Fruit fly (Drosophila melanogaster) whole organism, embryonic: ENCODE data around the gene dally.

Source experiments
- Aef1 ChIP-seq: fragments of 200-800 bp; sonication (Bioruptor generic); IDR thresholded peaks from 3 replicates; pipeline ENCODE4 v1.3.6; 2022; ENCODE audit warnings: missing biosample characterization, missing genetic modification characterization
- Antp ChIP-seq: fragments of 200-800 bp; sonication (Bioruptor generic); optimal IDR thresholded peaks from 3 replicates; lab custom pipeline; 2016; ENCODE audit warnings: missing biosample characterization, missing genetic modification characterization
- Atf-2 ChIP-seq: fragments of 200-800 bp; sonication (Bioruptor generic); optimal IDR thresholded peaks from 2 replicates; lab custom pipeline; 2016; ENCODE audit warnings: missing biosample characterization, missing genetic modification characterization
- Awh ChIP-seq: fragments of 200-800 bp; sonication (Bioruptor generic); IDR thresholded peaks from 2 replicates; pipeline ENCODE4, ENCODE4 v1.3.6; 2022; ENCODE audit warnings: missing biosample characterization, missing genetic modification characterization
- B-H2 ChIP-seq: fragments of 200-800 bp; sonication (Bioruptor generic); optimal IDR thresholded peaks from 2 replicates; lab custom pipeline; 2018; ENCODE audit warnings: missing biosample characterization, mild to moderate bottlenecking, missing genetic modification characterization
- Bgb ChIP-seq: fragments of 200-800 bp; sonication (Bioruptor generic); IDR thresholded peaks from 2 replicates; pipeline ENCODE4 v1.3.6; 2022; ENCODE audit warnings: missing biosample characterization, missing genetic modification characterization; ENCODE audit not compliant: partially characterized antibody
- CG10543 ChIP-seq: fragments of 200-800 bp; sonication (Bioruptor generic); optimal IDR thresholded peaks from 3 replicates; lab custom pipeline; 2017; ENCODE audit warnings: missing biosample characterization, mild to moderate bottlenecking, missing genetic modification characterization, moderate library complexity
- CG11093 ChIP-seq: fragments of 200-800 bp; sonication (Bioruptor generic); IDR thresholded peaks from 3 replicates; pipeline ENCODE4 v1.3.6; 2022; ENCODE audit warnings: missing biosample characterization, missing genetic modification characterization
- CG12769 ChIP-seq: fragments of 200-800 bp; sonication (Bioruptor generic); optimal IDR thresholded peaks from 2 replicates; lab custom pipeline; 2019; ENCODE audit warnings: missing biosample characterization, mild to moderate bottlenecking, missing genetic modification characterization, moderate library complexity
- CG12942 ChIP-seq: fragments of 200-800 bp; sonication (Bioruptor generic); optimal IDR thresholded peaks from 3 replicates; lab custom pipeline; 2016; ENCODE audit warnings: missing biosample characterization, missing genetic modification characterization
- CG13775 ChIP-seq: fragments of 200-800 bp; sonication (Bioruptor generic); optimal IDR thresholded peaks from 3 replicates; lab custom pipeline; 2017; ENCODE audit warnings: missing biosample characterization, mild to moderate bottlenecking, missing genetic modification characterization
- CG14965 ChIP-seq: fragments of 200-800 bp; sonication (Bioruptor generic); optimal IDR thresholded peaks from 2 replicates; lab custom pipeline; 2016; ENCODE audit warnings: missing biosample characterization, missing genetic modification characterization, borderline replicate concordance
- CG1529 ChIP-seq: fragments of 200-800 bp; sonication (Bioruptor generic); optimal IDR thresholded peaks from 3 replicates; lab custom pipeline; 2018; ENCODE audit warnings: missing biosample characterization, missing genetic modification characterization
- CG1602 ChIP-seq: fragments of 200-800 bp; sonication (Bioruptor generic); optimal IDR thresholded peaks from 3 replicates; lab custom pipeline; 2016; ENCODE audit warnings: missing biosample characterization, missing genetic modification characterization
- CG16863 ChIP-seq: fragments of 200-800 bp; sonication (Bioruptor generic); optimal IDR thresholded peaks from 3 replicates; lab custom pipeline; 2016; ENCODE audit warnings: missing biosample characterization, missing genetic modification characterization
- CG17328 ChIP-seq: fragments of 200-800 bp; sonication (Bioruptor generic); IDR thresholded peaks from 2 replicates; pipeline ENCODE4 v1.3.6; 2022; ENCODE audit warnings: missing biosample characterization, missing genetic modification characterization
- CG18011 ChIP-seq: fragments of 200-800 bp; sonication (Bioruptor generic); optimal IDR thresholded peaks from 2 replicates; lab custom pipeline; 2017; ENCODE audit warnings: missing biosample characterization, missing genetic modification characterization, mild to moderate bottlenecking, moderate library complexity, missing genotype
- CG2120 ChIP-seq: fragments of 200-800 bp; sonication (Bioruptor generic); optimal IDR thresholded peaks from 3 replicates; lab custom pipeline; 2016; ENCODE audit warnings: missing biosample characterization, missing genetic modification characterization
- CG3407 ChIP-seq: fragments of 200-800 bp; sonication (Bioruptor generic); optimal IDR thresholded peaks from 2 replicates; lab custom pipeline; 2018; ENCODE audit warnings: missing biosample characterization, mild to moderate bottlenecking, missing genetic modification characterization
- CG4617 ChIP-seq: fragments of 200-800 bp; sonication (Bioruptor generic); optimal IDR thresholded peaks from 3 replicates; lab custom pipeline; 2016; ENCODE audit warnings: missing biosample characterization, missing genetic modification characterization, borderline replicate concordance
- CG4730 ChIP-seq: fragments of 200-800 bp; sonication (Bioruptor generic); IDR thresholded peaks from 2 replicates; pipeline ENCODE4 v1.3.6; 2022; ENCODE audit warnings: missing biosample characterization, missing genetic modification characterization
- CG7745 ChIP-seq: fragments of 200-800 bp; sonication (Bioruptor generic); optimal IDR thresholded peaks from 2 replicates; lab custom pipeline; 2018; ENCODE audit warnings: missing biosample characterization, mild to moderate bottlenecking, missing genetic modification characterization, moderate library complexity
- CG7839 ChIP-seq: fragments of 200-800 bp; sonication (Bioruptor generic); optimal IDR thresholded peaks from 3 replicates; lab custom pipeline; 2018; ENCODE audit warnings: missing biosample characterization, mild to moderate bottlenecking, missing genetic modification characterization, moderate library complexity
- CG7928 ChIP-seq: fragments of 200-800 bp; sonication (Bioruptor generic); optimal IDR thresholded peaks from 2 replicates; lab custom pipeline; 2017; ENCODE audit warnings: missing biosample characterization, mild to moderate bottlenecking, missing genetic modification characterization
- CG8388 ChIP-seq: fragments of 200-800 bp; sonication (Bioruptor generic); optimal IDR thresholded peaks from 2 replicates; lab custom pipeline; 2019; ENCODE audit warnings: missing biosample characterization, mild to moderate bottlenecking, missing genetic modification characterization, moderate library complexity
- CG9437 ChIP-seq: fragments of 200-800 bp; sonication (Bioruptor generic); optimal IDR thresholded peaks from 2 replicates; lab custom pipeline; 2018; ENCODE audit warnings: missing biosample characterization, mild to moderate bottlenecking, missing genetic modification characterization
- D19B ChIP-seq: fragments of 200-800 bp; sonication (Bioruptor generic); optimal IDR thresholded peaks from 2 replicates; lab custom pipeline; 2017; ENCODE audit warnings: missing biosample characterization, mild to moderate bottlenecking, missing genetic modification characterization
- Drgx ChIP-seq: fragments of 200-800 bp; sonication (Bioruptor generic); IDR thresholded peaks from 2 replicates; pipeline ENCODE4 v1.3.6; 2022; ENCODE audit warnings: missing biosample characterization, missing genetic modification characterization
- E2f1 ChIP-seq: fragments of 200-800 bp; sonication (Bioruptor generic); IDR thresholded peaks from 2 replicates; pipeline ENCODE4 v1.3.6; 2022; ENCODE audit warnings: missing biosample characterization, missing genetic modification characterization
- Ets97D ChIP-seq: fragments of 200-800 bp; sonication (Bioruptor generic); optimal IDR thresholded peaks from 3 replicates; lab custom pipeline; 2016; ENCODE audit warnings: missing biosample characterization, missing genetic modification characterization
- H15 ChIP-seq: fragments of 200-800 bp; sonication (Bioruptor generic); IDR thresholded peaks from 3 replicates; pipeline ENCODE4 v1.3.6; 2022; ENCODE audit warnings: missing biosample characterization, missing genetic modification characterization
- NK7.1 ChIP-seq: fragments of 200-800 bp; sonication (Bioruptor generic); optimal IDR thresholded peaks from 3 replicates; lab custom pipeline; 2016; ENCODE audit warnings: missing biosample characterization, missing genetic modification characterization
- Side ChIP-seq: fragments of 200-800 bp; sonication (Bioruptor generic); optimal IDR thresholded peaks from 2 replicates; lab custom pipeline; 2016; ENCODE audit warnings: missing biosample characterization, missing genetic modification characterization
- br ChIP-seq: fragments of >200 bp; optimal IDR thresholded peaks from 2 replicates; lab custom pipeline; 2017
- cad ChIP-seq: fragments of >200 bp; optimal IDR thresholded peaks from 2 replicates; lab custom pipeline; 2017; ENCODE audit warnings: missing biosample characterization, missing genetic modification characterization
- chn ChIP-seq: fragments of 200-800 bp; sonication (Bioruptor generic); optimal IDR thresholded peaks from 2 replicates; lab custom pipeline; 2016; ENCODE audit warnings: missing biosample characterization, missing genetic modification characterization
- grau ChIP-seq: fragments of 200-800 bp; optimal IDR thresholded peaks from 3 replicates; lab custom pipeline; 2019; ENCODE audit warnings: missing biosample characterization, mild to moderate bottlenecking, missing genetic modification characterization, moderate library complexity
- gt ChIP-seq: fragments of 200-800 bp; sonication (Bioruptor generic); IDR thresholded peaks from 2 replicates; pipeline ENCODE4 v1.3.6; 2022; ENCODE audit warnings: missing biosample characterization, missing genetic modification characterization
- ham ChIP-seq: fragments of 200-800 bp; sonication (Bioruptor generic); IDR thresholded peaks from 2 replicates; pipeline ENCODE4 v1.3.6; 2022; ENCODE audit warnings: missing biosample characterization, missing genetic modification characterization
- lilli ChIP-seq: fragments of 200-800 bp; sonication (Bioruptor generic); optimal IDR thresholded peaks from 3 replicates; lab custom pipeline; 2016; ENCODE audit warnings: missing biosample characterization, missing genetic modification characterization
- lola ChIP-seq, 3 experiments: fragments of >200 bp in 2 of 3; fragments of 200-800 bp in 1 of 3; sonication (Bioruptor generic) in 1 of 3; optimal IDR thresholded peaks; 2 replicates each; lab custom pipeline; 2017 to 2019; ENCODE audit warnings: missing biosample characterization in 3 of 3, missing genetic modification characterization in 3 of 3, mild to moderate bottlenecking in 1 of 3, moderate library complexity in 1 of 3
- maf-S ChIP-seq: fragments of 200-800 bp; sonication (Bioruptor generic); optimal IDR thresholded peaks from 2 replicates; lab custom pipeline; 2016; ENCODE audit warnings: missing biosample characterization, missing genetic modification characterization
- mam ChIP-seq: fragments of 200-800 bp; sonication (Bioruptor generic); optimal IDR thresholded peaks from 3 replicates; lab custom pipeline; 2016; ENCODE audit warnings: missing biosample characterization, missing genetic modification characterization
- org-1 ChIP-seq: fragments of 200-800 bp; sonication (Bioruptor generic); optimal IDR thresholded peaks from 2 replicates; lab custom pipeline; 2017; ENCODE audit warnings: missing biosample characterization, missing genetic modification characterization
- otp ChIP-seq: fragments of 200-800 bp; sonication (Bioruptor generic); IDR thresholded peaks from 3 replicates; pipeline ENCODE4, ENCODE4 v1.3.6; 2022; ENCODE audit warnings: missing biosample characterization, missing genetic modification characterization
- sima ChIP-seq: fragments of 200-800 bp; sonication (Bioruptor generic); optimal IDR thresholded peaks from 2 replicates; lab custom pipeline; 2016; ENCODE audit warnings: missing biosample characterization, missing genetic modification characterization
- stwl ChIP-seq: fragments of 200-800 bp; sonication (Bioruptor generic); optimal IDR thresholded peaks from 3 replicates; lab custom pipeline; 2018; ENCODE audit warnings: missing biosample characterization, mild to moderate bottlenecking, missing genetic modification characterization, moderate library complexity
- tap ChIP-seq: fragments of 200-800 bp; optimal IDR thresholded peaks from 3 replicates; lab custom pipeline; 2019; ENCODE audit warnings: missing biosample characterization, mild to moderate bottlenecking, missing genetic modification characterization, moderate library complexity
- tin ChIP-seq: fragments of 200-800 bp; sonication (Bioruptor generic); optimal IDR thresholded peaks from 3 replicates; lab custom pipeline; 2016; ENCODE audit warnings: missing biosample characterization, missing genetic modification characterization
- ttk ChIP-seq: fragments of 200-800 bp; sonication (Bioruptor generic); IDR thresholded peaks from 2 replicates; pipeline ENCODE4 v2.1.2; 2022; ENCODE audit warnings: missing biosample characterization, missing genetic modification characterization
- vnd ChIP-seq: fragments of 200-800 bp; sonication (Bioruptor generic); IDR thresholded peaks from 3 replicates; pipeline ENCODE4 v1.3.6; 2022; ENCODE audit warnings: missing biosample characterization, missing genetic modification characterization; ENCODE audit not compliant: partially characterized antibody
- zen2 ChIP-seq: fragments of 200-800 bp; sonication (Bioruptor generic); IDR thresholded peaks from 3 replicates; pipeline ENCODE4 v1.3.6; 2022; ENCODE audit warnings: missing biosample characterization, missing genetic modification characterization; ENCODE audit not compliant: partially characterized antibody

Gene dally

DNA sequence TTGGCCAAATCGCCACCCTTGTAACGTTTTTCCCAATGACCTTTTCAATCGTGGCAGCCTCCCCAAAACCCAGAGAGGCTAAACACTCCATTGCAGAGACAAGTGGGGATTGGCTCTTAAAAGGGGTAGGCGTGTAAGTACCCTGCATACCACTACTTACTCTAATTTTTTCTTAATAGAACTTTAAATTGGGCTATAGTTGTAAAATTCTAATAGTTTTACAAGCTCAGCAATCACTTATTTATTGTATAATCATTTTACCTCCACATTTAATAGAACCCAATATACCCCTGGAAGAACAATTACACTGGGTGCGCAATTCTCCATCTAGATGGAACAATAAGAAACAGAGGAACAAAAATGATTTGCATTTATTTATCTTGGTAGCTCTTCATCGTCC is 14.5 kb downstream of the dally start (continued):
- no peak for TF ChIP-seq CG10543 (GFP tag; lab: Kevin White, UChicago)
- no peak for TF ChIP-seq CG4617 (GFP tag; lab: Kevin White, UChicago)
- TF ChIP-seq ttk (GFP tag; lab: Robert Waterston, UW), result peak; percentile 79
- peak; percentile 80 for TF ChIP-seq CG17328 (GFP tag; lab: Robert Waterston, UW)
- no peak for TF ChIP-seq ham (GFP tag; lab: Robert Waterston, UW)
- no peak for TF ChIP-seq B-H2 (GFP tag; lab: Kevin White, UChicago)
- peak; percentile 28; the same call in 1 of the 3 replicates for TF ChIP-seq CG11093 (GFP tag; lab: Robert Waterston, UW)
- peak; percentile 47 for TF ChIP-seq CG13775 (GFP tag; lab: Kevin White, UChicago)
- peak; percentile 25 for TF ChIP-seq NK7.1 (GFP tag; lab: Kevin White, UChicago)
- TF ChIP-seq lola (GFP tag; optimal IDR thresholded peaks at IDR 0.05; lab: Kevin White, UChicago), result peak in 1 of 3 experiments; percentile 63
- TF ChIP-seq CG1602, result peak; percentile 52
- no peak for TF ChIP-seq CG14965 (GFP tag; lab: Kevin White, UChicago)
- TF ChIP-seq CG2120 (GFP tag; lab: Kevin White, UChicago), result peak; percentile 86
- no peak for TF ChIP-seq CG7745 (tag; lab: Kevin White, UChicago)
- peak; percentile 25 for TF ChIP-seq CG18011 (GFP tag; lab: Kevin White, UChicago)
- peak; percentile 72 for TF ChIP-seq Aef1 (GFP tag; lab: Robert Waterston, UW)
- TF ChIP-seq cad (GFP tag; lab: Kevin White, UChicago), result no peak
- peak; percentile 75 for TF ChIP-seq tap
- peak; percentile 88 for TF ChIP-seq CG12769
- peak; percentile 74 for TF ChIP-seq CG4730
- TF ChIP-seq tin, result peak; percentile 55
- TF ChIP-seq E2f1, result peak; percentile 74
- TF ChIP-seq D19B (GFP tag; lab: Kevin White, UChicago), result peak; percentile 94
- peak; percentile 62 for TF ChIP-seq Antp (GFP tag; lab: Kevin White, UChicago)
- TF ChIP-seq H15 (GFP tag; lab: Robert Waterston, UW), result peak; percentile 70
- TF ChIP-seq grau, result peak; percentile 78
- TF ChIP-seq zen2 (GFP tag; lab: Robert Waterston, UW), result no peak
- TF ChIP-seq Atf-2, result peak; percentile 54
- peak; percentile 86 for TF ChIP-seq CG7839 (tag; lab: Kevin White, UChicago)
- peak; percentile 78 for TF ChIP-seq Awh (GFP tag; lab: Robert Waterston, UW)
- TF ChIP-seq Drgx, result peak; percentile 38; the same call in 1 of the 2 replicates
- TF ChIP-seq stwl (tag; lab: Kevin White, UChicago), result no peak
- TF ChIP-seq mam (GFP tag; lab: Kevin White, UChicago), result peak; percentile 74
- TF ChIP-seq CG1529 (GFP tag; lab: Kevin White, UChicago), result peak; percentile 46
- peak; percentile 76 for TF ChIP-seq lilli (GFP tag; lab: Kevin White, UChicago)
- no peak for TF ChIP-seq gt (GFP tag; lab: Robert Waterston, UW)
- peak; percentile 14 for TF ChIP-seq CG12942 (GFP tag; lab: Kevin White, UChicago)
- TF ChIP-seq CG3407 (GFP tag; lab: Kevin White, UChicago), result no peak
- no peak for TF ChIP-seq CG7928 (GFP tag; lab: Kevin White, UChicago)
- peak; percentile 8 for TF ChIP-seq Ets97D (GFP tag; lab: Kevin White, UChicago)
- TF ChIP-seq CG8388 (GFP tag; lab: Kevin White, UChicago), result peak; percentile 65
- peak; percentile 58 for TF ChIP-seq chn
- no peak for TF ChIP-seq vnd (GFP tag; lab: Robert Waterston, UW)
- peak; percentile 26 for TF ChIP-seq CG9437
- peak; percentile 72 for TF ChIP-seq org-1
- TF ChIP-seq Bgb (GFP tag; lab: Robert Waterston, UW), result no peak
- peak; percentile 60; the same call in 1 of the 3 replicates for TF ChIP-seq otp
- TF ChIP-seq maf-S (GFP tag; lab: Kevin White, UChicago), result peak; percentile 47
- peak; percentile 56 for TF ChIP-seq CG16863 (GFP tag; lab: Kevin White, UChicago)
- no peak for TF ChIP-seq br
- peak; percentile 62 for TF ChIP-seq Side
- TF ChIP-seq sima (GFP tag; lab: Kevin White, UChicago), result no peak
